Fruit fly (Drosophila melanogaster) S2 (cell line): Measurements from ENCODE around the gene Fitm.

ENCODE experiments used
- CG8478 ChIP-seq: fragments of >200 bp; optimal IDR thresholded peaks from 2 replicates; lab custom pipeline; 2018
- CTCF ChIP-seq, 2 experiments: fragments of >200 bp; optimal IDR thresholded peaks; 2 replicates each; lab custom pipeline; 2018

The Fitm gene

DNA sequence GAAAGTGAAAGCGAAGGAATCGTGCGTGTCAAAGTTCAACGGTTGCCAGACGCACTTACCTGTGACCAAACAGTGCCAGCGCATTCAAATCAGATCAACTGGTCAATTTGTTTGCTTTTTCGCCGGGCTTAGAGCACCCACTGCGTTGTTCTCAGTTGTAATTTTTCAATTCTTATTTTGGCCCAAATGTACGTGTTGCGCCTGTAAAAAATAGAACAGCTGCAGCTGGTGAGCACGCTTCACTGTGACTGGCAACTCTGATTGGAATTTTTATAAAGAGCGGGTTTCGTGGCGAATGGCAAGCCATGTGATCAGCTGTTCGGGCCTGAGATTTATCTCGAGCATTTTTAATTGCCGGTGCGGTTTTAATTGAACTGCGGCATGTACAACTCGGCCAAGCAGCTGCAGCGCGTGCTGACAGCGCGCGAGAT, at the start of gene Fitm, which contains the start of gene AlaRS-m:
Fitm (minus strand) TSS at position 250 of the 431 bp plus-strand sequence.
AlaRS-m (plus strand) TSS at position 285 of the 431 bp plus-strand sequence.
- no peak for TF ChIP-seq CTCF (optimal IDR thresholded peaks at IDR 0.05; lab: Kevin White, UChicago)
- no peak for TF ChIP-seq CG8478

DNA sequence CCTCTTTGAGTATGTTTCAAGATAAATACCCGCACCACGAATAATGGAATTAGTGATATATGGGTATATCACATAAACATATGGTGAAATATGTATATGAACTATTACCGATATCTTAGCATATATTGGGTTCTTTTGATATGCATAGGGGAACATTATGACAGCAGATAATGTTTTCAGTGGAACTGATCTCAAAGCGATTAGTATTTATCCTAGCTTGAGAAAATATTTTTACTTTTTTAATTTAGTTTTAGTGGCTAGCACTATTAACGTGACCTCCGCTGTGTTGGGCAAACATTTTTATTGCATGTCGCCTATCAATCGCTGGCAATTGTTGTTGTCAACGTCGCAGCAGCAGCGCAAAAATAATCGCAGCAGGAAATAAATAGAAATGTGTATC, 42.5 kb upstream of the Fitm start:
- TF ChIP-seq CG8478 = no peak
- TF ChIP-seq CTCF (optimal IDR thresholded peaks at IDR 0.05; lab: Kevin White, UChicago) = no peak

DNA sequence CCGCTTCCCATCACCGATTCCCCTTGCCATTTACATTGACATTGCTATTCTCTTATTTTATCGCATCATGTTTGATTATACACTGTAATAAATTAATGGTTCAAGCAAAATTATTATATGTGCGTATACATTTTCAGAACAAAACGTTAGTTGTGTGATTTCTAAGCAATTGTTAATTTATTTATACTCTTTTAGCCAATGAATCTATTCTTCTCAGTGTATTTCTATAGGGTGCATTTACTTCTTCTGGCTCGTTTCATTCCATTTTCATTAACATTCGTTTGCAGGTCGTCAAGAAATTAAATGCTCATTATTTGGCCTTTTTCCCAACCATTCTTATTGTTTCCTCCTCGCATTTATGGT, 41.7 kb upstream of the Fitm start:
- no peak for TF ChIP-seq CG8478
- TF ChIP-seq CTCF (optimal IDR thresholded peaks at IDR 0.05; lab: Kevin White, UChicago) = no peak

DNA sequence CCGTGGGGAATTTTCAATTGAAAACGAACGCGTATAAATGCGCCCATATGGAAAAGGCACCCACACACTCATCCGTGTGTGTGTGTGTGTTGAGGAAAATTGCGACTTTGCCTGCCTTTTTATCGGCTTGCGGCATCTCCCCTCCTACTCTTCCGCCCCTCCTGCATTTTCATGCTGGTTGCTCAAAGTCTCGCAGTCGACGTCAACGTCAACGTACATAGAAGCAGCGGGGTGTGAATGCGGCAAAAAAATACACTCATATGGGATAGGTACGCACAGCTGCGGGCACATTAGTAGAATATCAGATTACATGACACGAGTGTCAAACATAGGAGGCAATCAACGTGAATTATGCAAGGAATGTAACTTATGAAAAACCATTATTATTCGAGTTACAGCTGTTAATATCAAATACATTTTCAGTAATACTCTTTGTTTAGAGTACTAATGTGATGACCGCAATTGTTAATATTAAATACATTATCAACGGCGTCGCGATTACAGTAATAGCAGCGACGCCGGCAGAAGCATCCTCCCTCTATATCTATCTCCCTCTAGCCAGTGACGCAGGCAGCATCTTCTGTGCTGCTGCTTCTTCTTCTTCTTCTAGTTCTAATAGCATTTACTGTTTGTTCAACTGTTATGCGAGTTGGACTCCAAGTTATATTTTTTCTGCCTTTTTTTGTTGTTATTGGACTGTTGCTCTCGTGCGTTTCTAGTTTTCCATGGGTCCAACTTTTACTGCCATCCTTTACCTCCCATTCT, 41.1 kb upstream of the Fitm start:
- TF ChIP-seq CTCF (optimal IDR thresholded peaks at IDR 0.05; lab: Kevin White, UChicago) (no peak), CG8478 (no peak)

DNA sequence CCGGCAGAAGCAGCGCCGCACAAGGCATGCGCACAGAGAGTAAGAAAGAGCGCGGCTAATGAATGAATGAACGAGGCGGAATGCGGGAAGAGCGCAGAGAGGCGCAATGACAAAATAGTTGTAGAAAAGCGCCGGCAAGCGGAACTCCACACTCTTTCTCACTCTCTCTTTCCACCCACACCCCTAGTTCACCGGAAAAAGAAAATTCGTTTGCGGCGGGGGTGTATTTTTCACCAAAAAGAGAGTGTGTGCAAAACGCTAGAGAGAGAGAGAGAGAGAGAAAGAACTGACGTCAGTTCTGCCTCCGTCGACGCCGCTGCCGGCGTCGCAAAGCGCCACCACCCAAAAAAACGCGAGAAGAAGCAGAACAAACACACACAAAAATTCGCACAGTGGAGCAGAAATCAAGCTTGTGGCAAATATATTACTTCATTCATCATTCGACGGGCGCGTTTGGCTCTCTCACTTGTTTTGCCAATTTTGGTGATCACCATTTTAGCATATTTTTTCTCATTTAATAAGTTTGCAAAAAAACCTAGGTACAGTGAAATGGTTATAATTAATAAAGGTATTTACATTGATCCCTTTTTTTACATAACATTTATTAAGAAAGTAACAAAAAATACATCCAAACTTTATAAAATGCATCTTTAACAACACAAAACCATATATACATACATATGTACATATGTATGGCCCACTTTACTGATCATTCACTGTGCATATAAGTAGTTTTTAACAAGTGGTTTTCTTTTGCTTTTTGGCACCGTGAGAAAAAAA, 39.2 kb upstream of the Fitm start:
- TF ChIP-seq CG8478 (no peak), CTCF (optimal IDR thresholded peaks at IDR 0.05; lab: Kevin White, UChicago) (no peak)

DNA sequence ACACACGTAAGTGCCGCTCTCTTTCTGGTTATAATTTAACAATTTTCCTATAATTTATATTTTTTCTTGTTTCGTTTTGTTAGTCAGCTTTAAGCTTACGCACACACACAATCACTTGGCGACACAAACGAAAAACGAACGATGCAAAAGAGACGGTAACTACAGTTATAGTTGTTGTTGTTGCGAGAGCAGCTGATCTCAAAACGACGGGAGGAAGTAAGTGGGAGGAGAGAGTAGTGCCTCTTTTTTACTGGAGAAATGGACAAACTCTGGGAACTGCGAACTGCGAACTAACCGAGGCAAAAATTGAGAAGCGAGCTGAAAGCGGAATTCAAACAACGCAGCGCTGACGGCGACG, 38.6 kb upstream of the Fitm start:
- no peak for TF ChIP-seq CTCF (optimal IDR thresholded peaks at IDR 0.05; lab: Kevin White, UChicago)
- no peak for TF ChIP-seq CG8478

DNA sequence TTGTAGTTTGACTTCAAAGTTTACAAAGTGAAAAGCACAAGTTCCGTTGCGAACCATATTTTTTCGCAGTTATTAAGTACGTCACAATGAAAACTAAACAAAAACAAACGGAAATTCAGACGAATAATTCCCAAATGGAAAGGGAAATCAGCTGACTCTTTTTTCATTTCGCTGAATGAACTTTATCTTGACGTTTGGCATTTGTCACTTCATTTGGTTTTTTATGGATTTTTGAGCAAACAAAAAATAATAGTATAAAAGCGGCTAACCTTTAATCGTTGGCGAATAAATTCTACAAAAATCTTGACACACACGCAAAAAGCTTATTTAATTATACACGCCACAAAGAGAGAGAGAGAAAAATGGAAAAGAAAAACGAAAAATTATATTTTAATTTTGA, 37.8 kb upstream of the Fitm start:
- no peak for TF ChIP-seq CG8478
- TF ChIP-seq CTCF (optimal IDR thresholded peaks at IDR 0.05; lab: Kevin White, UChicago) = no peak

DNA sequence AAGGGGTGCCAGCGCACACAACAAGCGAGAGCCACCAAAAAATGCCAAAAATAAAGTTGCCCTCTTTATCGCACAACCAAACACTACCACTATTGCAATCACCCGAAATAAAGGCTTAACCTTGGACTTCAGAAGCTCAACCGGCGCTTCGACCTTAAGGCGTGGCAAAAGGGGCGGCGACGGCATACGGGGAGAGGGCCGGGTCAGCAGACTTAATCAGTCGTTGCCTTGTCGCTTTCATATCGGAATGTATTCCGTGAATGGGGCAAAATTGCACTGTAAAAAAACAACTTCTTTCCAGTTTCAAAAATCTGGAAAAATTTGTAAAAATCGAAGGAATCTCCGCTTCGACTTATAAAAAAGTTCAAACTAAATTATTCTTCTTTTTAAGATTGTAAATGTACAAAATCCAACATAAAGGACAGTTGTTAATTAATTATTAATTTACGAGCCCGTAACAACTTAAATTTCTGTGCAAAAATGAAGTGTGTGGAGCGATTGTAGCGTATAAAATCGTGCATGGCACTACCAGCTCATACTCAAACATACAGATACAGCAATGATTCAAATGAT, 37.2 kb upstream of the Fitm start:
- TF ChIP-seq CG8478 = no peak
- no peak for TF ChIP-seq CTCF (optimal IDR thresholded peaks at IDR 0.05; lab: Kevin White, UChicago)

DNA sequence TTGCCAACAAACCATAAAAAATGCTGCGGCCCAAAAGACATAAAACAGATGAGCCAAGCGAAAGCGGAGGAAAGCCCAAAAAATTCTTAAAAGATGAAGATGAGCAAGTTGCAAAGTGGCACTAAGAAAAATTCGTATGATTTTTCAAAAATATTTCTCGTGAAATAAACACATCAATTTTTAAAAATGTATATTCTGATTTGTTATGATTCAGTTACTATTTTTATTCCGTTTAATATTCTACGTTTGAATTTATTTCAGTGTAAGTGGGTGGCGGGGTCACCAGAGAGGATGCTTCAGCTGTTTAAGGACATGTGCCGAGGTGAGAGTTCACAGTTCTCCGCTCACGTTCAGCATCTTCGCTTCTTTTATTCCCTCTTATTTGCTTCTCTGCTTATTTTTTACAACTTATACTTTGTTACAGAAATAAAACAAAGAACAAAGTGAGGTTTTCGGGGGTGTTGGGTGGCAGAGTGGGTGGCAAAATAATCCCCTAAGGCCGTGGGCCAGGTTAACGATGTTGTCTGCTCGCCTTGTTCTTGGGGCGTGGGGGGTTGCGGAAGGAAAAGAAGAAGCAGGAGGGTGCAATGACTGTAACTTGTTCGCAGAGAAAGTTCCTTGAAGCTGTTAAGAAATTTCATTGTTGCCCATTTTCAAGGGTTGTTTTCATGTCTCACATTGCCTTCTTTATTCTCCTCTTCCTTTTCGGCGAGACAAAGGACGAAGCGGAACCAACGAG, 36.6 kb upstream of the Fitm start:
- TF ChIP-seq CTCF (optimal IDR thresholded peaks at IDR 0.05; lab: Kevin White, UChicago) = no peak
- no peak for TF ChIP-seq CG8478

DNA sequence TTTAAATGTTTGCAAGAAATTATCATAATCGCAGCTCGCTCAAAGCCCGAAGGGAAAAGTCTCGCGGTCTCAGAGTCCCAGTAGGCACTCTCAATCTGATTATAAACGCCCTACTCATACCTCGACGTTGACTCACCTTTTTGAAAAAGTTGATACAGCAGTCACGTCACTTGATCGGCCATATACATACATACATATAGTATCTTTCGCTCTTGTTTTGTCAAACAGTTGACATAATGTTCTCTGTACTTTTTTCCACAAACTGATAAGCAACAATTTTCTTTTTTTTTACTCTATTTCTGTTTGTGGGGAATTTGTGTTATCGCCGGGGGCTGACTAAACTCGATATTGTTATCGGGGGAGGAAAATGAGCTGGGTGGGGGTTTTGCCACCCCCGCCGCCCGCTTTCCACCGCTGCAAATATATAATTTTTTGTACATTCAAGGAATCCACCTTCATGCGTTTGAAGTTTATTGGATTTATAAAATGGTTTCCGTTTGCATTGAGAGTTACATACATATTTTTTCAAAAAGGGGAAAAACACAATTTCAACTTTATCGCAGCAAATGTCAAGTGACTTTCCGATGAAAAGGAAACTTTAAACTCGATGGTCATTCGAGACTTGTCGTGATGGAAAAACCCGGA, 35.2 kb upstream of the Fitm start:
- TF ChIP-seq CTCF (optimal IDR thresholded peaks at IDR 0.05; lab: Kevin White, UChicago) (no peak), CG8478 (no peak)

DNA sequence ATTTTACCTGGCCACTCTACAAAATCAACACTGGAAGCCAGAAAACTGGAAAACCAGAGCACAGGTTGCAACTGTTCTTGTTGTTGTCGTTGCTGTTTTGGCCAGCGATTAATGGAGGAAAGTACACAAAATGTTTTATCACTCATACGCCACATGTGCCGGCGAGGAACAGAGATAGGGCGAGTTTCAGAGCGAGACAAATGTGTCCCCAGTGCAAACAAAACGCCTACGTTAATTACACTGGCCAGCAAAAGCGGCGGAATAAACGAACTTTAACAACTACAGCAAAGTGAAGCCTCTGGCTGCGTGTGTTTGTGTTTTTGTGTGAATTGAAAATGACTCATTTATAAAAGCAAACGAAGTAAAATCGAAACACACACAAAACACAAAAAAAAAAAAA, 34.3 kb upstream of the Fitm start:
- TF ChIP-seq CTCF (optimal IDR thresholded peaks at IDR 0.05; lab: Kevin White, UChicago) = no peak
- TF ChIP-seq CG8478 = no peak

DNA sequence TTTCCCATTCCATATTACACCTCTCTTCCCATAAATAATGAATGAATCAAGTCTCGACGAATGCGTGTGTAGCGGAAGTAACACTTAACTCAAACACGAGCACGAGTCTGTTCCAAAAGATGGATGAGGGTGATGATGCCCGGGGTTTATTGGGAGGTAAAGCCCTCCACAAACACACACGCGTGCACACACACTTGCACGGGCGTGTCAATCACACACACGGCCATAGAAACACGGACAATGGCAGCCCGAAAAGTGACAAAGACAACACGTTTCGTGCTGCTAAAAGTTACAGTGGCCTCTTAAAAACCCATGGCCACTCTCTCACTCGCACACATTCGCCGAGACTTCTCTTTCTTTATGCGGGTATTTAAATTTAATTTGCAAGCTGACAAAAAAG, 33.0 kb upstream of the Fitm start:
- TF ChIP-seq CTCF (optimal IDR thresholded peaks at IDR 0.05; lab: Kevin White, UChicago) (no peak), CG8478 (no peak)

DNA sequence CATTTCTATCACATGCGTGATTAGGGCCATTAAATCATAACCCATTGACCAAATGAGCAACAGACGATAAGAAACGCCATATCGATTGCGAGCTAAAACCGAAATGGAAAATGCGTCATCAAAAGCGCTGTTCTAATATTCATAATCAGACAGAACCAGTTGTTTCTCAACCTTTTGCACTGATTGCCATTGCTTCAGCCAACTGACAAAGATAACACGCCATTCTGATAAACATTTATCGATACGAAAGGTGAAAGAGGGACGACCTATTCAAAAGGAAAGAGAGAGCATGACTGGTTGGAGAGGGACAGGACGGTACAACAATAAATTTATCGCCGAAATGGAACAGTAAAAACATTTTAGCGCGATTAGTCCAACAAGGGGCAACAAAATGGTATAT, 30.9 kb upstream of the Fitm start:
- no peak for TF ChIP-seq CTCF (optimal IDR thresholded peaks at IDR 0.05; lab: Kevin White, UChicago)
- TF ChIP-seq CG8478 = no peak

DNA sequence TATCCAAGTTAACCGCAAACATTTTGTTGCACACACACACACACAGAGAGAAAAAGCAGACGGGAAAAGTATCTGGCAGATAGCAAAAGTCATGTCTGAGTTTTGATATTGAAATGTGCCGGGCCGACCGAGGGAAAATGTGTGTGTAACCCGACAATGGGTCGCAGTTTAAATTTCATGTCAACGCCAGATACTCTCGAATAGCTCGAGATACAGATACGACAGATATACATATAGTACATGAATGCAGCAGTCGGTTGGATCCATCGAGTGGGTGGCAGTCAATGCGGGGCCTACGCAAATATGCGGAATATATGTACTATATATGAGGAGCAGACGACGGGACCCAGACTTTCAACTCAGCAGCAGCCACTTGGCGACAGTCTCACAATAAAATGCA, 30.2 kb upstream of the Fitm start:
- TF ChIP-seq CG8478 = no peak
- no peak for TF ChIP-seq CTCF (optimal IDR thresholded peaks at IDR 0.05; lab: Kevin White, UChicago)

DNA sequence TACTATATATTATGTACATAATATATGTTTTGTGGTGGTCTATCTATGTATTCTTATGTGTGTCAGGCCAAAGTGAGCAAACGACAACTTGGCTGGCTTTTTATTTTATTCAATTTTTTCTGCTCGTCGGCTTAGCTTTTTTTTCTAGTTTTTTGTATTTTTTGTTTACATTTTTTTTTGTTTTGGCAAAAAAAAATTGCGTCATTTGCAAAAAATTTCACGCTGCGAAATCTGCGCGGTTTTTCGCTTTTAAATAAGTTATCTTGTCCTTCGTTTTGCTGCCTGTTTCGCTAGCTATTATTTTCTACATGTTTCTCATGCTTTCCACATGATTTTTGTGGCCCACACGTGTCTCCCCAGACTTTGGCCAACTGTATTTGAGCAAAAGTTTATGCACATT, 26.6 kb upstream of the Fitm start:
- TF ChIP-seq CG8478 = no peak
- TF ChIP-seq CTCF (optimal IDR thresholded peaks at IDR 0.05; lab: Kevin White, UChicago) = no peak
